Worm (Caenorhabditis elegans) whole organism, mixed stage, embryonic: ENCODE results near the gene Y48B6A.10.

Experiments used
- M03D4.4 ChIP-seq: sonication (generic microtip); optimal IDR thresholded peaks from 2 replicates; lab custom pipeline; 2017; ENCODE audit warnings: mild to moderate bottlenecking, missing genetic modification characterization, missing compliant biosample characterization
- bed-3 ChIP-seq: fragments of 200-800 bp; sonication (Bioruptor generic); optimal IDR thresholded peaks from 3 replicates; lab custom pipeline; 2018; ENCODE audit warnings: mild to moderate bottlenecking, missing genetic modification characterization, moderate library complexity, missing compliant biosample characterization
- blmp-1 ChIP-seq: fragments of 150-350 bp; optimal IDR thresholded peaks from 2 replicates; lab custom pipeline; 2014; ENCODE audit warnings: missing biosample characterization, missing genetic modification characterization
- ceh-43 ChIP-seq: fragments of 200-800 bp; sonication (Bioruptor generic); optimal IDR thresholded peaks from 2 replicates; lab custom pipeline; 2018; ENCODE audit warnings: mild to moderate bottlenecking, missing genetic modification characterization, moderate library complexity, missing compliant biosample characterization
- ces-1 ChIP-seq: fragments of 150-350 bp; optimal IDR thresholded peaks from 2 replicates; lab custom pipeline; 2014; ENCODE audit warnings: missing biosample characterization, missing genetic modification reagents, missing genetic modification characterization
- cnd-1 ChIP-seq: fragments of 200-800 bp; sonication (Bioruptor generic); optimal IDR thresholded peaks from 2 replicates; lab custom pipeline; 2018; ENCODE audit warnings: mild to moderate bottlenecking, missing genetic modification characterization, missing compliant biosample characterization
- drap-1 ChIP-seq: fragments of 200-800 bp; sonication (Bioruptor generic); optimal IDR thresholded peaks from 3 replicates; lab custom pipeline; 2018; ENCODE audit warnings: mild to moderate bottlenecking, missing genetic modification characterization, missing compliant biosample characterization
- elt-1 ChIP-seq: sonication (generic microtip); optimal IDR thresholded peaks from 2 replicates; lab custom pipeline; 2017; ENCODE audit warnings: missing genetic modification characterization, mild to moderate bottlenecking, missing compliant biosample characterization, antibody characterized with exemption, moderate library complexity, borderline replicate concordance; ENCODE audit not compliant: insufficient read depth
- elt-3 ChIP-seq: fragments of 150-350 bp; optimal IDR thresholded peaks from 2 replicates; lab custom pipeline; 2014; ENCODE audit warnings: missing biosample characterization, missing genetic modification characterization
- flh-1 ChIP-seq: fragments of 200-800 bp; sonication (Bioruptor generic); optimal IDR thresholded peaks from 2 replicates; lab custom pipeline; 2018; ENCODE audit warnings: mild to moderate bottlenecking, missing genetic modification characterization, moderate library complexity, missing compliant biosample characterization
- ham-2 ChIP-seq: fragments of 200-800 bp; sonication (Bioruptor generic); optimal IDR thresholded peaks from 2 replicates; lab custom pipeline; 2018; ENCODE audit warnings: mild to moderate bottlenecking, missing genetic modification characterization, missing compliant biosample characterization
- hlh-1 ChIP-seq: fragments of 150-350 bp; optimal IDR thresholded peaks from 2 replicates; lab custom pipeline; 2014; ENCODE audit warnings: missing biosample characterization, missing genetic modification reagents, missing genetic modification characterization
- lin-13 ChIP-seq: fragments of 150-350 bp; optimal IDR thresholded peaks from 2 replicates; lab custom pipeline; 2014; ENCODE audit warnings: missing biosample characterization, missing genetic modification characterization
- lin-32 ChIP-seq: fragments of 200-800 bp; sonication (Bioruptor generic); optimal IDR thresholded peaks from 2 replicates; lab custom pipeline; 2018; ENCODE audit warnings: mild to moderate bottlenecking, missing genetic modification characterization, missing compliant biosample characterization
- lsy-2 ChIP-seq: fragments of 150-350 bp; optimal IDR thresholded peaks from 2 replicates; lab custom pipeline; 2014; ENCODE audit warnings: missing biosample characterization, missing genetic modification characterization
- mls-2 ChIP-seq: sonication (generic microtip); optimal IDR thresholded peaks from 2 replicates; lab custom pipeline; 2016; ENCODE audit warnings: mild to moderate bottlenecking, missing genetic modification characterization, moderate library complexity, missing compliant biosample characterization
- nhr-12 ChIP-seq: fragments of 150-350 bp; optimal IDR thresholded peaks from 2 replicates; lab custom pipeline; 2014; ENCODE audit warnings: missing biosample characterization, missing genetic modification characterization
- nhr-2 ChIP-seq: fragments of 150-350 bp; optimal IDR thresholded peaks from 2 replicates; lab custom pipeline; 2014; ENCODE audit warnings: missing biosample characterization, missing genetic modification characterization
- nhr-237 ChIP-seq: fragments of 150-350 bp; optimal IDR thresholded peaks from 2 replicates; lab custom pipeline; 2014; ENCODE audit warnings: missing biosample characterization, missing genetic modification characterization
- nhr-28 ChIP-seq: fragments of 150-350 bp; optimal IDR thresholded peaks from 2 replicates; lab custom pipeline; 2014; ENCODE audit warnings: missing biosample characterization, missing genetic modification characterization
- nhr-76 ChIP-seq: sonication (generic microtip); optimal IDR thresholded peaks from 2 replicates; lab custom pipeline; 2017; ENCODE audit warnings: missing biosample characterization, missing genetic modification characterization
- pha-4 ChIP-seq: fragments of 150-350 bp; optimal IDR thresholded peaks from 2 replicates; lab custom pipeline; 2018; ENCODE audit warnings: missing biosample characterization, missing genetic modification reagents, missing genetic modification characterization
- snpc-4 ChIP-seq: fragments of 150-350 bp; optimal IDR thresholded peaks from 2 replicates; lab custom pipeline; 2014; ENCODE audit warnings: missing biosample characterization, missing genetic modification characterization
- sptf-1 ChIP-seq: sonication (generic microtip); optimal IDR thresholded peaks from 2 replicates; lab custom pipeline; 2017; ENCODE audit warnings: mild to moderate bottlenecking, missing genetic modification characterization, moderate library complexity, missing compliant biosample characterization
- tbx-8 ChIP-seq: fragments of 200-800 bp; sonication (Bioruptor generic); optimal IDR thresholded peaks from 2 replicates; lab custom pipeline; 2018; ENCODE audit warnings: mild to moderate bottlenecking, missing genetic modification characterization, moderate library complexity, missing compliant biosample characterization
- unc-120 ChIP-seq: sonication (generic microtip); optimal IDR thresholded peaks from 2 replicates; lab custom pipeline; 2017; ENCODE audit warnings: missing genetic modification characterization, missing compliant biosample characterization; ENCODE audit not compliant: poor library complexity, severe bottlenecking
- unc-39 ChIP-seq: fragments of 150-350 bp; optimal IDR thresholded peaks from 2 replicates; lab custom pipeline; 2014; ENCODE audit warnings: missing biosample characterization, missing genetic modification characterization
- unc-62 ChIP-seq: fragments of 150-350 bp; optimal IDR thresholded peaks from 2 replicates; lab custom pipeline; 2014; ENCODE audit warnings: missing biosample characterization, missing genetic modification reagents, missing genetic modification characterization
- zip-8 ChIP-seq: fragments of 150-350 bp; optimal IDR thresholded peaks from 2 replicates; lab custom pipeline; 2014; ENCODE audit warnings: missing biosample characterization, missing genetic modification characterization

Gene Y48B6A.10

DNA sequence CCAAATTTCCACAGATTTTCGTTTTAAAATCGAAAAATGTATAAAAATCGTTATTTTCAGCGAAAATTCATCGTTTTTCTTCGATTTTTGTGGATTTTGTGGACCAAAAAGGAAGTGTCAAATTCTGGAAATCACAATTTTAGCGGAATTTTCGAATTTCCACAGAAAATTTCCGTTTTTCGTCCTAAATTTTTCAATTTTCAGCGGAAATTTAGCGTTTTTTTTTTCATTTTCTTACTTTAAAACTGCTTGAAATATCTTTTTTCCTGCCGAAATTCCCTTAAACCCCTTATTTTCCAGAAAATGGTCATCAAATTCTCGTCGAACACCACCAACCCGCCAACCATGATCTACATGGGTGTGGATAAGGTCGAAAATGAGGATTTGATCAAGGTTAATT, 37.8 kb downstream of the Y48B6A.10 start, which contains the start of gene Y54G11A.2:
Gene Y54G11A.2, plus strand, starts transcription at position 301 of the 400 bp plus-strand sequence.
- TF ChIP-seq unc-120 (tag; lab: Kevin White, UChicago) (no peak), nhr-2 (no peak), ham-2 (GFP tag; lab: Kevin White, UChicago) (no peak), nhr-28 (tag; lab: Kevin White, UChicago) (no peak)
- TF ChIP-seq, all 35 proteins: peak for 0

ce11 chrII:14255850-14256249, 41.6 kb downstream of the Y48B6A.10 start:
- TF ChIP-seq blmp-1 (tag; lab: Kevin White, UChicago), result no peak
- no peak for TF ChIP-seq nhr-12
- no peak for TF ChIP-seq unc-62 (GFP tag; lab: Kevin White, UChicago)
- no peak for TF ChIP-seq flh-1
- TF ChIP-seq snpc-4 (tag; lab: Kevin White, UChicago), result no peak
- no peak for TF ChIP-seq pha-4 (tag; lab: Kevin White, UChicago)
- TF ChIP-seq tbx-8 (GFP tag; lab: Kevin White, UChicago), result no peak
- no peak for TF ChIP-seq unc-39 (tag; lab: Kevin White, UChicago)
- TF ChIP-seq M03D4.4, result no peak
- no peak for TF ChIP-seq bed-3 (GFP tag; lab: Kevin White, UChicago)
- TF ChIP-seq cnd-1 (tag; lab: Kevin White, UChicago), result no peak
- TF ChIP-seq drap-1 (GFP tag; lab: Kevin White, UChicago), result no peak
- TF ChIP-seq nhr-237 (tag; lab: Kevin White, UChicago), result no peak
- TF ChIP-seq lin-32 (GFP tag; lab: Kevin White, UChicago), result no peak
- no peak for TF ChIP-seq hlh-1 (tag; lab: Kevin White, UChicago)
- no peak for TF ChIP-seq elt-3
- no peak for TF ChIP-seq lin-13

DNA sequence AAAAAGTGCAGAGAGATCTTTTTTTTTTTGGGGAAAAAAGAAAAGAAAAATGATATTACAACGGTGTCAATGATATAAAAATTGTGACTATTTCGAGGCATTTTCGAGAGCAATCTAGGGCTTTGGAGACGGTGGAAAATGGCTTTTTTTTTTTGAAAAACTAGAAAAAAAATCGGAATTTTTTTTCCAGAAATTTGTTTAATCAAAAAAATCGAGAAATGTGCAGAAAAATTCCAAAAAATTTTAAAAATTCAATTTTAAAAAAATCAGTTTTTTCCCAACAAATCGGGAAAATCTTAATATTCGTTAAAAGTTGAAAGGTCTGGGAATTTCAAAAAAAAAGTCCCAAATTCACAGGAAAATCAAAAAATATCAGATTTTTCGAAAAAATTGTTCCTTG, 42.6 kb downstream of the Y48B6A.10 start, which contains the start of gene Y54G11A.19:
Gene Y54G11A.19, minus strand, starts transcription at position 101 of the 400 bp plus-strand sequence.
- TF ChIP-seq snpc-4 (tag; lab: Kevin White, UChicago), result no peak
- no peak for TF ChIP-seq nhr-2
- TF ChIP-seq cnd-1 (tag; lab: Kevin White, UChicago), result no peak
- TF ChIP-seq unc-120 (tag; lab: Kevin White, UChicago), result no peak
- no peak for TF ChIP-seq sptf-1 (tag; lab: Kevin White, UChicago)
- TF ChIP-seq ces-1 (GFP tag; lab: Kevin White, UChicago), result no peak
- TF ChIP-seq bed-3 (GFP tag; lab: Kevin White, UChicago), result no peak
- no peak for TF ChIP-seq drap-1 (GFP tag; lab: Kevin White, UChicago)
- TF ChIP-seq nhr-76 (tag; lab: Kevin White, UChicago), result no peak
- no peak for TF ChIP-seq flh-1
- TF ChIP-seq unc-39 (tag; lab: Kevin White, UChicago), result no peak
- TF ChIP-seq lsy-2 (tag; lab: Kevin White, UChicago), result no peak
- TF ChIP-seq zip-8 (tag; lab: Kevin White, UChicago), result no peak
- TF ChIP-seq mls-2, result no peak

ce11 chrII:14257943-14258342, 43.7 kb downstream of the Y48B6A.10 start:
- TF ChIP-seq lsy-2 (tag; lab: Kevin White, UChicago) (no peak), elt-1 (no peak), lin-32 (GFP tag; lab: Kevin White, UChicago) (no peak), nhr-28 (tag; lab: Kevin White, UChicago) (no peak), ceh-43 (GFP tag; lab: Kevin White, UChicago) (no peak)
- TF ChIP-seq, all 35 proteins: peak for 0
